Fruit fly (Drosophila melanogaster): Measurements from ENCODE around the gene CG4467.
A peak's percentile ranks its signal among the peaks of the same experiment; 100 is the strongest.

Gene CG4467

DNA sequence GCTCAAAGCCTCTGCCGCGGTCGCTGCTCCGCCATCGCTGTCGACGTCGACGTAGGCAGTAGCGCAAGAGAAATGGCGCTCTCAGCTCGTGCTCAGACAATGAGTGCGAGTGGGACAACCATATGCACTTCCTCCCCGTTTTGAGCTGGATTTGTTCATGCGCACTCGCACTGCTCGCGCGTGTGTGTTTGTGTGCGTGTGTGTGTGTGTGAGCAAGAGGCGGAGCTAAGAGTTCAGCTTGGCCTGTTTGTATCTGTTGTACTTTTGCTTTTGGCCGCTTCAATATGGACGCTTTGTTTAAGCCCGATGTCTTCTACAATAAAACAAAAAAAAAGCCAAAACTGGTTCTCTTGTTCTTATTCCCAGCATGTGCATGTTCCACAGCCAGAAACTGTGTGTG, 47.6 kb downstream of the CG4467 start:
- TF ChIP-seq EcR (GFP tag; optimal IDR thresholded peaks at IDR 0.05): no peak
- TF ChIP-seq psq (optimal IDR thresholded peaks at IDR 0.05): no peak
- peak; percentile 25 for TF ChIP-seq Dll (optimal IDR thresholded peaks at IDR 0.05)
- no peak for TF ChIP-seq pan (optimal IDR thresholded peaks at IDR 0.05)
- no peak for TF ChIP-seq usp (GFP tag; optimal IDR thresholded peaks at IDR 0.05)
- TF ChIP-seq CG8478 (optimal IDR thresholded peaks at IDR 0.05): peak; percentile 41

DNA sequence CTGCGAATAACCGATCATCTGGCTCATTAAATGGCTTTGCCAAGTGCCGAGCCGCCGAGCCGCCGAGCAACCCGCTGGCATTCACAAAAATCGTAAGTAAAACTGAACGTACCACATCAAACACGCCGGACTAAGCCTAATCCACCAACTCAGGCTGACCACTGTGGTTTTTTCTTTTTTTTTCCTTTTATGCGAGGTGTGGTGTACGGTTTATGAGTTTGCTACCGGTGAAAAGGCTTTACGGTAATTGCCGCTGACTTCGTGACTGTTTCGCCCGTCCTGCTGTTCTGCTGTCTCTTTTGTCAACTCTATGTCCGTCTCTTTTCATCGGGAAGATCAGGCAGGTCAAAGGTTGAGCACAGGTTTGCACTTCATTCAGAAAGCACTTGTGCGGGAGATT, 53.0 kb downstream of the CG4467 start:
- TF ChIP-seq psq (optimal IDR thresholded peaks at IDR 0.05) (no peak), Dll (optimal IDR thresholded peaks at IDR 0.05) (no peak), CG8478 (optimal IDR thresholded peaks at IDR 0.05) (no peak), pan (optimal IDR thresholded peaks at IDR 0.05) (no peak), EcR (GFP tag; optimal IDR thresholded peaks at IDR 0.05) (no peak), usp (GFP tag; optimal IDR thresholded peaks at IDR 0.05) (no peak)

DNA sequence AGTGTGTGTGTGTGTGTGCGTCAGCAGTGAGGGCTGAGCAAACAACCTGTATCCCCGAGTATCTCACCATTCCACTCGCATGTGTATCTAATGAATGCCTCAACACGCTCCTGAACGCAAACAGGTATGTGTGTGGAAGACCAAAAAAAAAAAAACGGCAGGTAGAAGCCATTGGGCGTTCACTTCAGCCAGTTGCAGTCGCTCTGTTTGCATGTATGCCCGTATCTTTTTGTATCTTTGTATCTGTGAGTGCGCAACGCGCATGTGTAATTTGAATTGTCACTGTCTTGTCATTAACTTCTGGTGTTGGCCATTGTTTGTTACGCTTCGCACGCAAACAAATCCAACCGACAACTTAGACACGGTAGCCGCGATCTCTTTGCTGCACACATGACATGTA, 55.3 kb downstream of the CG4467 start:
- TF ChIP-seq EcR (GFP tag; optimal IDR thresholded peaks at IDR 0.05): no peak
- no peak for TF ChIP-seq usp (GFP tag; optimal IDR thresholded peaks at IDR 0.05)
- TF ChIP-seq CG8478 (optimal IDR thresholded peaks at IDR 0.05): no peak
- TF ChIP-seq Dll (optimal IDR thresholded peaks at IDR 0.05): no peak
- TF ChIP-seq psq (optimal IDR thresholded peaks at IDR 0.05): no peak
- no peak for TF ChIP-seq pan (optimal IDR thresholded peaks at IDR 0.05)

DNA sequence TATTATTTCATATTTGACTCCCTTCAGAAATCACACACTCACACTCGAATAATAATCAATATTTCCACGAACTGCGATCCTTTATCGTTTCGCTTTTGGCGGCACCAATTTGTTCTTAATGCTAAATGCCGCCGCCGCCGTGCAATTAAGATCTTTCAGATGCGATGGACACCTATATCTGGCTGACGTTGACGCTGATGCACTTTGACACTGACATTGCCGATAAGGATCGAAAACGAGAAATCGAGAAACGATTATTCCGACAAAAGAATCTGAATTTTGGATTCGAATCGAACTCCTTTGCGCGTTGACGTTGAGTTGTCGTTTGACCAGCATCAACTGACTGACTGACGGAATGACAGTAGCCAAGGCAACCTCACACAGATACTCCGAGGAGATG, 55.7 kb downstream of the CG4467 start:
- TF ChIP-seq psq (optimal IDR thresholded peaks at IDR 0.05) (no peak), CG8478 (optimal IDR thresholded peaks at IDR 0.05) (no peak), Dll (optimal IDR thresholded peaks at IDR 0.05) (no peak), usp (GFP tag; optimal IDR thresholded peaks at IDR 0.05) (no peak), pan (optimal IDR thresholded peaks at IDR 0.05) (no peak), EcR (GFP tag; optimal IDR thresholded peaks at IDR 0.05) (no peak)

DNA sequence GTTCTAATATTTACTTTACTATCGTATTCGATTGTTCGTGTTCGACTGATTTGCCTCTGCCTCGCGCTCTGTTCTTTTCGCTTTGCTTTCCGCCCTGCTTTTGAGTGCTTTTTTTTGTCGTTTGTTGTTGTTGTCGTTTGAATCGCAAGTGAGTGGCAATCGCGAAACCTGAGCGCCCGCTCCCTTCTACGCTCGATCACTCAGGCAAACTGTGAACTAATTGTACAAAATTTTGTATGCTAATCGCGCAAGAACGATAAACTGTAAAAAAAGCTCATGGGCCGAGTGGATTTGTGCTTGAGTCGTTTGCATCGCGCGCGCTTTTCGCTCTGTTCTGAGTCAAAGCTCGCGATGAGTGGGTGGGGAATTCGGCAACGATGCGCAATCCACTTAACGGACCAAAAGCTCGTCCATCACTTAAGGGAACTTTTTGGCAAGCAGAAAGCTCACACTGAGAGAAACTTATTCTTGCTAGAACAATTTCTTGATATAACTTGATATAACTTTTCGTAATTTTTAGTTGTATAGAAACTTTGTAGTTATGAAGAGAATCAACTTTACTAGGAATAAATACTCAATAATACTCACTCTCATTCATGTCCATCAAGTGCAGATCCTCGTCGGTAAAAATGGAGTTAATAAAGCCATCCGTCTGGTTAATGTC, 57.5 kb downstream of the CG4467 start:
- TF ChIP-seq EcR (GFP tag; optimal IDR thresholded peaks at IDR 0.05) (no peak), pan (optimal IDR thresholded peaks at IDR 0.05) (no peak), CG8478 (optimal IDR thresholded peaks at IDR 0.05) (no peak), usp (GFP tag; optimal IDR thresholded peaks at IDR 0.05) (no peak), psq (optimal IDR thresholded peaks at IDR 0.05) (no peak), Dll (optimal IDR thresholded peaks at IDR 0.05) (no peak)

DNA sequence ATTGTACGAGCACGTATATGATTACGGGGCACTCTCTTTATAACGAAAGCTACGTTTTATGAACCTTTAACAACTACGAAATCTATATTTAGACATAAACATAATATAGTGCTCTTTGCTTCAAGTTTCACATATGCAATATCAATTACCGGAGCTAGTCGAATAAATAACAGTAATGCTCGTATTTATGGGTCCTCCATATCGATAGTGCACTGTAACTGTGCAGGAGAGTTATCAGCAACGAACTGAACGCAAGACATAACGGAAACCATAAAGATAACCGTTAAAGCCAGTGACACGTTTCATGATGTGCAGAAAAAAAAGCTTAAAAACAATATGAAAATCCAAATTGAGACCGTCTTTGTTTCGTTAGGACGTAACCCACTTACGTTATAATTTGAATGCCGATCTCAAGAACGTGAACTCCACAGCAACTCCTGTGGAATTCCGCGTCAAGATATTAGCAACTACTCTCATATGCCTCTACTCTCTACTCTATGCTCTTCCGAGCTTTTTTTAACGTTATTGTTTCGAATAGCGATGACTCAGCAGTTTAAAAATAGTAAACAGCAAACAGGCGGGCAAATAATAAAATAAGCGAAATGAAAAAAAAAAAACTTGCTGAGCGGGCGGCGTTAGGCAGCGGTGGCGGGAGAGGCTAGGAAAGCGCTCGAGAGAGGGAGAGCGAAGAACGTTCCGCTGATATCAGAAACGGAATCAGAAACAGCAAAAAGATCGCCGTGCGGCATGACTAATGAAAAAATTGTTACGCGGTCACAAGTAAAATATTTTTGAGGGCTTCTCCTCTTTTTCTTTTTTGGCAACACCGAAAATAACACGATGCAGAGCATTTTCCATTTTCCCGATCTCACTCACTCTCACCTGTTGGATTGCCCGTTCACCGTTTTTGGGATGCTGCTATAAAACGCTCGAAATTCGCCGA, 58.5 kb downstream of the CG4467 start:
- TF ChIP-seq Dll (optimal IDR thresholded peaks at IDR 0.05) (no peak), psq (optimal IDR thresholded peaks at IDR 0.05) (no peak), EcR (GFP tag; optimal IDR thresholded peaks at IDR 0.05) (no peak), usp (GFP tag; optimal IDR thresholded peaks at IDR 0.05) (no peak)

DNA sequence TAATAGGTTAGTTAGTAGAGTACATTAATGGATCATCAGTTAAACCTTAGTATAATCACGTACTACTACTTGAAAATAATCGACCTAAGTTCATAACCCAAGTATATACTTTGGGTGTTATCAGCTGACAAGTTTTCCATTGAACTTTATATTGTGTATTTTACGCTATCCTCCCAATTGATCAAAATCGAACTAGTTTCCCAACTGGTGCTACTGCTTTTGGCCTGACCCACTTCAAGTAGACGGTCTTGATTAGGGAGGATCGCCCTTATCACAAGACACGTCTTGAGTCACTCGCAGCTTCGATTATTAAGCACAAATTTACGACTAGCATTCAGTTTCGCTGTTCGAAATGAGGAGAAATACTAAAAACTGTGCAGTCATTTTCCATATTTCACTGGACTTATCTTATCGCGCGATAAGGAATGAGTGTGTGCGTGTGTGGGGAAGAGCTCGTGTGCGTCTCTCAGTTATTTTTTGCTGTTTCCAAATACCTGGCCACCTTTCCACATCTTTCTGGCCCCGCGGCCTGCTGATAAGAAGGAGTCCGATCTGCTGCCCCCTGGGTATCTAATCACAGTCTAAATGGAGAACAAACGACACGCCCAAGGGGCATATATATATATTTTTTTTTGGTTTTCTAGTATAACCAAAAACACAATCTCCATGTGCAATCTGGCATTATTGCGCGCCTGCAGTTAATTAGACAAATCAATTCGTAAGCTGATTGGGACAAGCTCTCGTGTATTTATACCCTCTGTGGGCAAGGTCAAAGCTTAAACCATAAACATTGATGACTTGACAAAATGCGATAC, 59.4 kb downstream of the CG4467 start:
- TF ChIP-seq pan (optimal IDR thresholded peaks at IDR 0.05) (no peak), CG8478 (optimal IDR thresholded peaks at IDR 0.05) (no peak), Dll (optimal IDR thresholded peaks at IDR 0.05) (no peak)

DNA sequence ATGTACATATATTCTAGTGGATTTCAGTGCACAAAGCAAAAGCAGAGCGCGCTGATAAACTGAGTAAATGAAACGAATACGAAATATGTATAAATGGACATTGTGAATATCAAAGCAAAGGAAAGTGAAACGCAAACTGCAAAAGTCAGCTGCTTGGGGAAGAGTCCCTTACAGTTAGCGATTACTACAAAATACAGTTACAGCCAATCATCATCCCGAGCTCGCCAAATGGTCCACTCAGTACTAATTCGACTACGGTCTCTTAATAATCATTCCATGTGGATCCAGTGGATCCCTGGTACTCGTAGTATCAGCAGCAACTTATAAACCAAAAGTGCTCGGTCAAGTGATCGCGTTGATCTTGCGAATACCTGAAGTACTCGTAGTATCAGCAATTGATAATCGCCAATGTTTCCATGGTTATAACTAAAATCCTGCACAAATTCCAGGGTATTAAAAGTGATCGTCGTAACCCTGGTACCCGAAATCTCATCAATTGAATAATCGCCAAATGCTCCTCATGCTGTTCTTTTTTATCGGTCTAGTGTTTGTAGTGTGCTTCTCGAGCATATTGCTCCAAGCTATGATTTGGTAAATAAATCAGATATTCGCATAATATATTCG, 66.9 kb downstream of the CG4467 start:
- no peak for TF ChIP-seq usp (GFP tag; optimal IDR thresholded peaks at IDR 0.05)
- TF ChIP-seq pan (optimal IDR thresholded peaks at IDR 0.05): no peak

DNA sequence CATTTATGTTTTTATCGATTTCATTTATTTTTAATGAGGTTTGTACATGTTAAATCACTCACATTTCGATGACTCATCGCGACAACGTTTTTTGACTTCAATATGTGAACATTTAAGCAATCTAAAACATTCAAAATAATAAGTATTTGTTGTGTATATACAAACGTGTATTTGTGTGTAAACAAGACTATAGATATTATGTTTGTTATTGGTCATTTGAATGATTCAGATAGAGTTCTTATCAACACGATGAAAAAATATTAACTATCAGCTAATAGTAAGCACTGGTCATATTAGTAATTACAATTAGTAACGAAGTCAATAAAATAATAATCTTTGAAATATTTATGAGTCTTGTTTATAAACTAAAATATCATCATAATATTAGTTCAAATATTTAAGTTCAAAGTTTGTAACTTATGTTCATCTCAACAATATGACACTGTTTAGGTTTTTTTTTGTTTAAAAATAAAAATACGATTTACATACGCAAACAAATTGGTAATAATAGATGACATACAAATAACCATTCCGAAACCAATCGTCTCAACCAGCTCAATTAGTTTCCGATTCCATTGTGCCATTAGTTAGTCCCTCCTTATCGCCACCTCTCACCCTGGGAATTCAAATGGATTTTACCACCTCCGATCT, 67.6 kb downstream of the CG4467 start:
- TF ChIP-seq psq (optimal IDR thresholded peaks at IDR 0.05) (no peak), EcR (GFP tag; optimal IDR thresholded peaks at IDR 0.05) (no peak), CG8478 (optimal IDR thresholded peaks at IDR 0.05) (no peak)

DNA sequence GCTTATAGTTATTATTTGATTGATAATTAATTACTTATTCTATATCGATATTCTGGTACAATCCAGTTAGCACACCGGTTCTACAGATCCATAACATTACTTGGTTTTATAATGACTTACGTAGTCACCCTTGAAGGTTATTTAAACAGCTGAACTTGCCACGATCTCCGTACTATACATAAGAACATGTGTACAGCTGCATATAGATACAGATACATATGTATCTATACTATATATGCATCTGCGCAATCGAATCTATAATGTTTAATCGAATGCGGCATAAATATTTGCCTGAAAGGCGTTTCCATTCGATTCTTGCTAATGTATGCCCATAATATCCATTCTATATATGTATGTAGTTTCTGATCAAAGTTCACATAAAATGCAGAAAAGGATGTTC, 69.4 kb downstream of the CG4467 start:
- TF ChIP-seq CG8478 (optimal IDR thresholded peaks at IDR 0.05) (no peak), psq (optimal IDR thresholded peaks at IDR 0.05) (no peak), Dll (optimal IDR thresholded peaks at IDR 0.05) (no peak), usp (GFP tag; optimal IDR thresholded peaks at IDR 0.05) (no peak)

DNA sequence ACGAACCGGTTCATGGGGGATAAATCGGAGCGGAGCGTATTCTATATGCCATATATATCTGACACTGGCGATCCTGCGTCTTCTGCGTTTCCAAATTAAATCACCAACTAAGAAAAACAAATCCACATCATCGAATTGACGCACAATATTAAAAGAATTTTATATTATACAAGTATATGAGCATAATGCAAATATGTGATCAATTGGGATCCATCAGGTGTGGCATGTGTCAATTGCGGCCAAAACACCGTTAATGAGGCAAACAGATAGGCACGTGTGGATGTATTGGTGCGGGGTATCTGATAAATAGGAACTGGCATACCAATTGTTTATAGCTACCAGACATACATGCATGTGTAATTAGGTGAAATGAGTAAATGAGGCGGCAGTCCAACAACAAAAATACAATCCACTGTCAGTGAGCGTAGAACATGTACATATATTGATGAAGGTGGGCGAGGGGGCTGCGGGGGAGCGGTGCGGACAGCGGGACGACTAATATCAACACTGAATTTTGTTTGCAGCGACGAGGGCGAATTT, 70.6 kb downstream of the CG4467 start:
- TF ChIP-seq psq (optimal IDR thresholded peaks at IDR 0.05): no peak
- TF ChIP-seq pan (optimal IDR thresholded peaks at IDR 0.05): no peak
- TF ChIP-seq usp (GFP tag; optimal IDR thresholded peaks at IDR 0.05): no peak
- no peak for TF ChIP-seq CG8478 (optimal IDR thresholded peaks at IDR 0.05)
- no peak for TF ChIP-seq Dll (optimal IDR thresholded peaks at IDR 0.05)
- no peak for TF ChIP-seq EcR (GFP tag; optimal IDR thresholded peaks at IDR 0.05)
